Worm (Caenorhabditis elegans) whole organism, L4/young adult: ENCODE data around the gene srlf-16.

Source experiments
- W03F9.2 ChIP-seq: fragments of 150-350 bp; optimal IDR thresholded peaks from 2 replicates; lab custom pipeline; 2014; ENCODE audit warnings: missing biosample characterization, missing genetic modification characterization
- dao-5 ChIP-seq: sonication (generic microtip); optimal IDR thresholded peaks from 2 replicates; lab custom pipeline; 2016; ENCODE audit warnings: missing genotype, missing genetic modification characterization, moderate library complexity, missing compliant biosample characterization
- him-1 ChIP-seq: sonication (generic microtip); optimal IDR thresholded peaks from 2 replicates; lab custom pipeline; 2016; ENCODE audit warnings: missing genotype, missing genetic modification reagents, missing genetic modification characterization, missing compliant biosample characterization

srlf-16 gene

DNA sequence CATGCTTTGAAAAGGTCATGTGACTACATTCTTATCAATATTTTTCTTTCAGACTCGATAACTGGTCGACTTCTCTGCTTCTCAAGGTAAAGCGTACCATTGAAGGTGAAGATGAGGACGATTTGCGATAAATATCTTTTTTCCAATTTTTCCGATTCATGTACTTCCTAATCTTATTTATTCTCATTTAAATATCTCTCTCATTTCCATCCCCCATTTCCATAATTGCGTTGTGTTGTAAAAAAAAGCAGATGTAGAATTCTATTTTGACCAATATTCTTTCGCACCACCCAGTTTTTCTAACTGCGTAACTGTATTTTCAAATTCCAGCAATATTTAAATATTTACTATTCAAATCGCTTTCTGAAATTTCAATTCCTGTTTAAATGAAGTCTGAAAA lies 28.4 kb downstream of the srlf-16 start, which contains the start of gene D1014.4:
TSS of gene D1014.4 (plus strand) at position 301 of the 400 bp plus-strand sequence.
- TF ChIP-seq dao-5 (no peak), W03F9.2 (tag; lab: Kevin White, UChicago) (no peak), him-1 (no peak)

ce11 chrV:8143605-8144004 lies 39.0 kb downstream of the srlf-16 start, which contains the start of gene D1014.2:
Gene D1014.2, plus strand, starts transcription at chrV:8143905.
- TF ChIP-seq W03F9.2 (tag; lab: Kevin White, UChicago), result no peak

- TF ChIP-seq him-1 (no peak), dao-5 (no peak), W03F9.2 (tag; lab: Kevin White, UChicago) (no peak)
Measured at ce11 chrV:8144515-8144914, 39.9 kb downstream of the srlf-16 start.

DNA sequence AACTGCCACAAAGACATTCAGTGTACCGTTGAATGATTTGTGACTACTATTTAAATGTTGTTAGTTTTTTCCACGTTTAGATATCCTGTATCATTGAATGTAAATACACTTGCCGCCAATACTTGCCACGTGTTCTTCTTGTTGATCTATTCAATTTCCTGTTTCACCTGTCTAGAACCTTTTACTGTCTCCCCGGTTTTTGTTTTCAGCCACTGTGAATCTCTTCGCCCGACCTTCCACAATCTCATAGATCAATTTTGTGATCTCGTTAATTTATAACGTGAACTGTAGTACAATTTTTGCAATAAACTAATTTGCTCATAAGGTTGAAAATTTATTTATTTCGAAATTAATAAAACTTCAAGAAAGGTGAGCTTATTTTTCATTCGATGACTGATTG lies 40.8 kb downstream of the srlf-16 start, which contains the start of gene D1014.13:
TSS of gene D1014.13 (plus strand) at position 301 of the 400 bp plus-strand sequence.
- no peak for TF ChIP-seq him-1
- TF ChIP-seq dao-5, result no peak
